Worm (Caenorhabditis elegans) whole organism, dauer: Measurements from ENCODE around the gene srw-35.

ENCODE experiments used
- unc-62 ChIP-seq: sonication (generic microtip); optimal IDR thresholded peaks from 2 replicates; lab custom pipeline; 2017; ENCODE audit warnings: missing biosample characterization, missing genetic modification reagents, missing genetic modification characterization

srw-35 gene

DNA sequence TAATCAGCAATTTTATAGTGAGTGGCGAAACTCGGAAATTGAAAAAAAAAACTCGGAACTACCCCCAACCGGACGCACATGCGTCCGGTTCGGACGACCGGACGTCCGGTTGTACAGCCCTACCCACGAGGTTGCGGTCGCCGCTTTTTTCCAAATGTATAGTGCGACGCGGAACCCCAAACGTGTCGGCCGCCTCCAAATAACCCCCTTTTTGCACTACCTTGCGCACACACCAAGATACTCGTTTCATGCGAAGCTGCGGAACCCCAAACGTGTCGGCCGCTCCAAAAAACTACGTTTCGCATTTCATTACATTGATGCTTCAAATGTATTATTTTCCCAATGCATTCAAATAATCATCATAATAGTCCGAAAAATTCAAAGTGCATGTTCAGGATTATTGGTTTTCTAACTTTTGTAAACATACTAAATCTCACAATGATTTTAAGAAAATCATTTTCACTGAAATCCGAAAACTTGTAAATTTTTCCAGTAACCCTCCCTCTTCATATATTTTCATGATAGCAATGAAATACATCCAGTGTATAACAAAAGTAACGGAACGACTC, at the start of gene srw-35:
Gene srw-35, plus strand, starts transcription at position 519 of the 569 bp plus-strand sequence.
- TF ChIP-seq unc-62 (GFP tag; lab: Kevin White, UChicago): no peak

DNA sequence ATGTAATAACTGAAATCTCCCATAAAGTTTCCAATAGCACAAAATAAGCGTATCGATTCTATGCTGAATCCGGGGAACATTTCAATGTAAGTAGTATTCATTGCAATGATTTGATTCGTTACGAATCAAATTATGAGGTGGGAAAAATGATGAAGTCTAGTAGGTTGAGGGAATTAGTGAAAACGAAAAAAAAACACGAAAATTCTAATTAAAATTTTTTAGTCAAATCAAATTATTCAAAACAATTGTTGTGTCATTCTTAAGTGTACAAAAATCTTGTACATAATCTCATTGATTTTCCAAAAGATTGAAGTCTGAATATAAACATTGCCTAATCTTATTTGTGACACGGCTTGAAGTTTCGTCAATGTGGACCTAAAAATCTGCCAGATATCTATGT, 47.9 kb upstream of the srw-35 start, which contains the start of gene srw-29:
Gene srw-29, minus strand, starts transcription at position 101 of the 400 bp plus-strand sequence.
- no peak for TF ChIP-seq unc-62 (GFP tag; lab: Kevin White, UChicago)

DNA sequence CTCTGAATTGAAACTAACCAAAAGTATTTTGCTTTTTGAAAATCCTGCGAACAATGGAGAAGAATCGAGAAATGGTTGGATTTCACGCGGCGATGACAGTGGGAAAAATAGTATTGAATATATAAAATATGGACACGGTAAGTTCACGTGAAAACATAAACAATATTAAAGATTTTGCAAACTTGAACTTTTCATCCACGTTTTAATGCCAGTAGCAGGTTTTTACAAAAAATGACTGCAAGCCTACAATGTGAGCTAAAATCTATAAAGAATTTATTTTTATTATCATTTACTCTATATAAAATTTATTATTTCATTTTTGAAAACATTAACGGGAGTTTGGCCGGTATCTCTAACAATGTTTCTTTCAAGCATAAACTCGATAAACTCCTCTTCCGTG, 42.8 kb upstream of the srw-35 start, which contains the start of gene F26D2.10:
Gene F26D2.10, minus strand, starts transcription at position 101 of the 400 bp plus-strand sequence.
- no peak for TF ChIP-seq unc-62 (GFP tag; lab: Kevin White, UChicago)

DNA sequence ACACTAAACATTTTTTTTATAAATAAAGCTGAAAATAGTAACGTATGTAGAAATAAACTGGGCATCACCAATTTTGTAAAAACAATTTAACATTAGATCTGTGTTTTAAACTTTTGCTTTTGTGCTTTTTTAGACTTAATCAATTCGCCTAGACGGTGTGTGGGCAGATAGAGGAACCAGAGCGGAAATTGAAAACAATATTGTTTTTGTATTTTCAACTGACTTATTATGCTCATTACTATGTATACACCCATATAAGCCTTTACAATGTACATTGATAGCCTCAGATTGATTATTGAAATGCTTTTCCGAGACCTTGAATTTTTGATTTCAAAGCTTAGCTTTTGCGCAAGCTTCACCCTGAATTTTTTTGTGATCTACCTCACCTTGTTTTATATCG, 42.4 kb upstream of the srw-35 start, which contains the start of gene str-73:
Gene str-73, plus strand, starts transcription at position 301 of the 400 bp plus-strand sequence.
- no peak for TF ChIP-seq unc-62 (GFP tag; lab: Kevin White, UChicago)

DNA sequence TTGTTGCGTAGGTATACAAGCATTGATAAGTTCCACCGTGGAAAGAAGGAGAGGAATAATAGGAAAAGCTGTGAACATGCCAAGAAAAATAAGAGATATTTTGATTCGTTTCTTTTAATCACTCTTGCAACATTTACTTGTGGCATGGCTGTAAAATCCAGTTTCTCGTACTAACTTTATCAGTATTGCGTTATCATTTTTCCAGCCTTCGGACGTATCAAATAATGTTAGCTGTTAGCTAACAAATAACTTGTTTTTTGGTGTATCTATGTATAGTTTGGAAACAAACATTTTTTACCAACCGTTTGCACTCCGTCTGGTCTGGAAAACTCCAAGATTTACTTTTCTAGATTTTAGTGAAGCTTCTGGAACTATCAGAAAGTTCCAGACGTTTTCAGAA, 38.8 kb upstream of the srw-35 start, which contains the start of gene clec-234:
Gene clec-234, minus strand, starts transcription at position 101 of the 400 bp plus-strand sequence.
- TF ChIP-seq unc-62 (GFP tag; lab: Kevin White, UChicago): no peak

DNA sequence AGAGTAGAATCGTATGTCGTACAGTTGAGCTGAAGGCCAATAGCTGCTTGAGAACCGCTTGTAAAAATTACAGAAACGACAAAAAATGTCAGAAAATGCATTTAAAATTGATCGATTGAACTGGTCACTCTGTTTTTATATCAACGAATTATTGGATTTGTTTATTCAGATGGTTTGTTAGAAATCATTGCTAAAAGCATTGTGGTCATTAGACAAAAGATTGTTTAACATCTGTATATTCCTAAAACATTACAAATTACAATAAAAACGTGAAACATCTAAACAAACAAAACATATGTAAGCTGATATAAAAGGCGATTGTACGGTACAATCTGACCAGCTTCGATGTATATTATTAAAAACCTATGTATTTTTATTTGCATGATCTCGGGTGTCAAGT, 36.8 kb upstream of the srw-35 start, which contains the start of the genes F26D2.13 and F26D2.14:
Gene F26D2.13, minus strand, starts transcription at position 101 of the 400 bp plus-strand sequence.
Gene F26D2.14, plus strand, starts transcription at position 346 of the 400 bp plus-strand sequence.
- no peak for TF ChIP-seq unc-62 (GFP tag; lab: Kevin White, UChicago)

DNA sequence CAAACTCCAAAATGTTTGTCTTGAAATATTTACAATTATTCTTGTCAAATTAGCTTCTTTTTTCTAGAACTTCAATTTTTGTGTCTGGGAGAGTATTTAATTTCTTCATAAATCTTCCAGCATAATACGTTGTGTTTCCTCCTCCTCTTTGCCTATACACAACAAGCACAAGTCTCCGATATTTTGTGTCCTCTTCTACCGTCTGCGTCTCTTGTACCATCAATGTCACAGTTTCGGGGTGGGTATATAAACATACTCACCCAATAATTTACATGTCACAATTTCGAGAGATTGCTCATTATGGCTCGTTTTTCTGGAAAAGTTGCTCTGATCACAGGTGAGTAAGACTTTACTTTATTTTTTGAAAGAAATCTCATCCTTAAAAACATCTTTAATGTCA, 34.8 kb upstream of the srw-35 start, which contains the start of gene F26D2.15:
Gene F26D2.15, plus strand, starts transcription at position 301 of the 400 bp plus-strand sequence.
- TF ChIP-seq unc-62 (GFP tag; lab: Kevin White, UChicago): no peak

DNA sequence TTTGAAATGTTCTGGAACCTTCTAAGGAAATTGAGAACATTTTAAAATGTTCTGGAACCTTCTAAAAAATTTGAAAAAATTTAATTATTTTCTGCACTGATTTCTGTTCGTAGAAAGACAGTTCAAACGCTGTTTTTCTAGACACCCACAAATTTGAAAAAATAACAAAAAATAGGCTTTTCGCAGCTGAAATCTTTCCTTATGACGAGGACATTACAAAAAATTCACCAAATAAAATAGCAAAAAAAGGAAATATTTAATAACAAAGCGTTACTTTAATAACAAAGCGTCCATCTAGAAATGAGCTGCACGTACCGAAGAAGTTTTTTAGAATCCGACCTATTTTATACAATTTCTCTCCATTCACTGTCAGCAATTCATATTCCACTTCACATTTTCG, 28.7 kb upstream of the srw-35 start, which contains the start of gene srh-141:
Gene srh-141, plus strand, starts transcription at position 301 of the 400 bp plus-strand sequence.
- TF ChIP-seq unc-62 (GFP tag; lab: Kevin White, UChicago): no peak

DNA sequence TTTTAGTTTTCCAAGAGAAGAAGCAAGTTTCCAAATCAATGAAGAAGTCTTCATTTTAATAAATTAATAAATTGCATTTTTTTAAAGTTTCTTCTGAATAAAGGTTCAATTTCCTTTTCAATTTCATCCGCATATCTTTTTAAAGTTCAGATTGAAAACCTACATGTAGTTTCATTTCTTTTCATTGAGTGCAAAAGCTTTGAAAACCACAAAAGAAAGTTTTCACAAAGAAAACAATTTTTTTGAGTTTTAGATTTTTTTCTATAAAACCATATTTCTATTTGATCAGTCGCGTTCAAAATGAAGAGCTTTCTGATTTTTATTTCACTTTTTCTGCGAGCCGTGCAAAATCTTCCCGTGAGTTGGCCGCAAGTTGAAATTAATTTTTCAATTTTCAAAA, 26.6 kb upstream of the srw-35 start, which contains the start of gene T08G3.6:
Gene T08G3.6, plus strand, starts transcription at position 301 of the 400 bp plus-strand sequence.
- TF ChIP-seq unc-62 (GFP tag; lab: Kevin White, UChicago): no peak

DNA sequence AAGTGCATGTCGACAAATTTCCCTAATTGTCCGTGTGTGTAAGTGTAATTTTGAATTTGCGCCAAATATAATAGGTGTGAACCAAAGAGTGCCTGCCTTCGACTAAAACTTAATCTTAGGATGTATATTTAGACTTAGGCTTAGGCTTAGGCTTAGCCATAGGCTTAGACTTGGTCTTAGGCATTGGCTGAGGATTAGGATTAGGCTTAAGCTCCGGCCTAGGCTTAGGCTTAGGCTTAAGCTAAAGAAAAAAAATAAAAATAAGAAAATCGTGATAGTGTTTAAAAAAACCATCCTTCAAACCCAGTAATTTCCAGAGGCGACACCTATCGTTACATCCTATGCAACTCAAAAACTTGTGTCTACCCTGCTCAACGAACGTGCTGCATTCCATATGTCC, 26.1 kb upstream of the srw-35 start:
- no peak for TF ChIP-seq unc-62 (GFP tag; lab: Kevin White, UChicago)

DNA sequence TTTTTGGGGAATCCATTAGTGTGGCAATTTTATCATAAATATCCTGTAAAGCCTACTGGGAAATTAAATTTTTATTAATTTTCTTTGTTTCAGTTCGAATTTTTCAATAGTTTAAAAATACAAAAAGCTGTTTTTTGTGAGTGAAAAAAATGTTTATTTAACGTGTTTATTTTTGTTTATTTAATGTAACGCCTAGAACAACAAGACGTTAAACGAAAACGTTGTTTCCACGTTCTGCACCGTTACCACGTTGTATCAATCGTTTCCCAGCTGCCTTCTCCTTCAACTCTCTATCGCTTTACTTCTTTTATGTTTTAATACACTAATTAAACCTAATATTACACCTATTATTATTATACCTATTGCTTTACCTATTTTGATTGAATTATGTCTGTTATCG, 24.6 kb upstream of the srw-35 start, which contains the start of gene T08G3.13:
Gene T08G3.13, plus strand, starts transcription at position 301 of the 400 bp plus-strand sequence.
- no peak for TF ChIP-seq unc-62 (GFP tag; lab: Kevin White, UChicago)

DNA sequence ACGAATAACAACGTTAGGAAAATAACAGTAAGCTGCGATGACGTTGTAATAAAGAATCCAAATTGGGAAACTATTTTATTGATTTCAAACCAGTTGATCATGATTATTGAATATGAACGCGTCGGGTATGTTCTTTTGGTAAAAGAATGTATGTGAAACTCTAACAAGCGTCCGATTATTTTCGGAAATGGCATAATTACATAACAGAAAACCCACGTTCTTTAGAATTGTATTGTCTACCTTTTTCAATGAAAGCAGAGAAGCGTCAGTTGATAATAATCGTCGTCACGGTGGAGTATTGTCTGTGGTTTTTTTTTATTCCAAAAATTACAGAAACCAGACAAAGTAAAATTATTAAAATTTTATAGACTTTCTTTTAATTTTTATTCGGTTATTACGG, 17.2 kb upstream of the srw-35 start, which contains the start of gene str-14:
Gene str-14, minus strand, starts transcription at position 101 of the 400 bp plus-strand sequence.
- no peak for TF ChIP-seq unc-62 (GFP tag; lab: Kevin White, UChicago)

DNA sequence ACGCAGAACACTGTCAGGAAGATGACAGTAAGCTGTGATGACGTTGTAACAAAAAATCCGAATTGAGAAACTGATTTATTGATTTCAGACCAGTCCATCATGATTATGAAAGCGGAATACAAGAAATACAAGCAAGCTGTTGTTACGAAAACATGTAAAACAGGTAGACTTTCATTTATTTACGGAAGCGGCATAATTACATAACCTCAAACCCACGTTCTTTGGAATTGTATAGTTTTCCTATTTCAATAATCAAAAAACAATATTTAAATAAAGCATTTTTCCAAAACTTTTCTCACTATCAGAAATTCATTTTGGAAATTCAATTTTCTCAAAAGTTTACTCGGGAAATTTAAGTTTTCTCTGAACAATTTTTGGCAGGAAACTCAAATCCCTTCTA, 13.6 kb upstream of the srw-35 start, which contains the start of gene str-15:
Gene str-15, minus strand, starts transcription at position 101 of the 400 bp plus-strand sequence.
- no peak for TF ChIP-seq unc-62 (GFP tag; lab: Kevin White, UChicago)

DNA sequence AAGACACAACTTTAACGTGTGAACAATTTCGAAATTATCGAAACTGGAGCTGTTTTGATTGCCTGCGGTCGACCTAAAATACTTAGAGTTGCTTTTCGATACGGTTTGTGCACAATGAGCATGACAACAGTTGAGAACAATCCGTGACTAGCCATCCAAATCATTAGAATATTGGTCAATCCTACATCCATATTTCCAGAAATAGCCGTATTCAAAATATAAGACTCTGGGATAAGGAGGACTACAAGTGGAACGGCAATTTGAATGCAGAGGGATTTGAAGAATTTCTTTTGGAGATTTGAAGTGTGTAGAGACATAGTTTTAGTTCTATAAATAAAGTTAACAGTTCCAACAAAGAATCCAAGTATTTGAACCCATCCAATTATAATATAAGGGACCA, 12.9 kb upstream of the srw-35 start:
- TF ChIP-seq unc-62 (GFP tag; lab: Kevin White, UChicago): no peak

DNA sequence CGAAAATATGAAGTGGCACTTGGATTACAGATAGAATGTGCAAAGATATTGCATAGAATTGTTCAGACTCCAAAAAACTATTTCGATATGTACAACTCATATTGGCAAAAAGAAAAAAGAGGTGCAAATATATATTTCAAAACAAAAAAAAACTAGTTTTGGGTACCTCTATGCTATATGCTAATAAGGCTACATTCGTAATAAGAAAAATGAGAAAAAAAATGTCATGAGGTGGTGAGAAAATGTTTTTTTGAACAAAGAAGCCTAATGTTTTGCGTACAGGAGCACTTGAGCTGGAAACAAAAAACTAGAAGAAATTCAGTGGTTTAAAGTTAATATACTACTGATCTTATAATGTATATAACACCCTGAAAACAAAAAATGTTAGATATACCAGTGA, 11.4 kb upstream of the srw-35 start, which contains the start of gene srh-142:
Gene srh-142, minus strand, starts transcription at position 101 of the 400 bp plus-strand sequence.
- TF ChIP-seq unc-62 (GFP tag; lab: Kevin White, UChicago): no peak

DNA sequence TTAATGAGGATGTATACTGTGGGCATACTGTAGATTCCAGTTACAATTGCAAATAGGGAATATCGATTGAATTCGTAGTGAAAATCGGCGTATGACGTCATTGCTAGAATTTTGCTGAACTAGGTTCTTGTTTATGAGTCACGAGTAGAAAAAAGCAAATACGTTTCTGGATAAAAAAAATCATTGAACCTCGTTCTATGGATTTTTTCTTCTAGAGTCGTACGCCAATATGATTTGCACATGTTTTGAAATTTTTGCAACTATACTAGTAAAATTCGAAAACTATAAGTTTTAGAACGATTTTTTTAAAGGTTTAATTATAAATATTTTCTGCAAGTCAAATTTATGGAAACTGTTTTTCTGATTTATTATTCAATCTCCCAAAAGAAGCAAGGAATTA, 4.5 kb upstream of the srw-35 start, which contains the start of gene sru-44:
Gene sru-44, minus strand, starts transcription at position 101 of the 400 bp plus-strand sequence.
- TF ChIP-seq unc-62 (GFP tag; lab: Kevin White, UChicago): no peak
